Fruit fly (Drosophila melanogaster) whole organism: Measurements from ENCODE around the gene CG8840.

Experiments used
- CG8478 ChIP-seq: fragments of >200 bp; optimal IDR thresholded peaks from 2 replicates; lab custom pipeline; 2018; ENCODE audit warnings: inconsistent platforms
- EcR ChIP-seq, 2 experiments: fragments of >200 bp; optimal IDR thresholded peaks; 2 replicates each; lab custom pipeline; 2017; ENCODE audit warnings: missing biosample characterization in 2 of 2, missing genetic modification characterization in 2 of 2, missing genetic modification reagents in 2 of 2
- pan ChIP-seq: fragments of >200 bp; optimal IDR thresholded peaks from 2 replicates; lab custom pipeline; 2017
- psq ChIP-seq: fragments of >200 bp; optimal IDR thresholded peaks from 2 replicates; lab custom pipeline; 2017
- usp ChIP-seq: fragments of >200 bp; optimal IDR thresholded peaks from 2 replicates; lab custom pipeline; 2017; ENCODE audit warnings: missing biosample characterization, missing genetic modification characterization, mixed read lengths

- TF ChIP-seq psq (lab: Kevin White, UChicago) (no peak), CG8478 (lab: Kevin White, UChicago) (no peak), EcR (GFP tag; optimal IDR thresholded peaks at IDR 0.05; lab: Kevin White, UChicago) (no peak), pan (lab: Kevin White, UChicago) (no peak), usp (no peak)
These were observed 40.5 kb upstream of the CG8840 start for dm6 chr2L:3369822-3370221.
